Worm (Caenorhabditis elegans) whole organism, L2 larva: ENCODE results near the gene txt-10.

ENCODE experiments used
- elt-1 ChIP-seq: fragments of 150-350 bp; optimal IDR thresholded peaks from 2 replicates; lab custom pipeline; 2014; ENCODE audit warnings: missing biosample characterization, missing genetic modification characterization
- lin-39 ChIP-seq: fragments of 150-350 bp; optimal IDR thresholded peaks from 2 replicates; lab custom pipeline; 2014; ENCODE audit warnings: missing biosample characterization, missing genetic modification reagents, missing genetic modification characterization
- lsy-2 ChIP-seq, 2 experiments: fragments of 150-350 bp in 1 of 2; sonication (generic microtip) in 1 of 2; optimal IDR thresholded peaks; 2 replicates each; lab custom pipeline; 2014 to 2017; ENCODE audit warnings: missing biosample characterization in 2 of 2, missing genetic modification characterization in 2 of 2
- snpc-4 ChIP-seq: fragments of 150-350 bp; optimal IDR thresholded peaks from 2 replicates; lab custom pipeline; 2014; ENCODE audit warnings: missing biosample characterization, missing genetic modification characterization

- TF ChIP-seq lsy-2 (tag; optimal IDR thresholded peaks at IDR 0.05; lab: Kevin White, UChicago) (no peak), lin-39 (no peak), snpc-4 (tag; lab: Kevin White, UChicago) (no peak), elt-1 (tag; lab: Kevin White, UChicago) (no peak)
Observed at ce11 chrV:10528500-10528899, 4.1 kb downstream of the txt-10 start, which contains the start of gene F25D1.3.
